Worm (Caenorhabditis elegans) whole organism, mixed stage, embryonic: ENCODE results near the gene tni-1.
A peak's percentile ranks its signal among the peaks of the same experiment; 100 is the strongest.

Source experiments
- M03D4.4 ChIP-seq: sonication (generic microtip); optimal IDR thresholded peaks from 2 replicates; lab custom pipeline; 2017; ENCODE audit warnings: mild to moderate bottlenecking, missing genetic modification characterization, missing compliant biosample characterization
- bed-3 ChIP-seq: fragments of 200-800 bp; sonication (Bioruptor generic); optimal IDR thresholded peaks from 3 replicates; lab custom pipeline; 2018; ENCODE audit warnings: mild to moderate bottlenecking, missing genetic modification characterization, moderate library complexity, missing compliant biosample characterization
- ceh-39 ChIP-seq: fragments of 150-350 bp; optimal IDR thresholded peaks from 2 replicates; lab custom pipeline; 2014; ENCODE audit warnings: missing biosample characterization, missing genetic modification characterization
- ceh-43 ChIP-seq: fragments of 200-800 bp; sonication (Bioruptor generic); optimal IDR thresholded peaks from 2 replicates; lab custom pipeline; 2018; ENCODE audit warnings: mild to moderate bottlenecking, missing genetic modification characterization, moderate library complexity, missing compliant biosample characterization
- ceh-83 ChIP-seq: fragments of 200-800 bp; sonication (Bioruptor generic); optimal IDR thresholded peaks from 2 replicates; lab custom pipeline; 2018; ENCODE audit warnings: mild to moderate bottlenecking, missing genetic modification characterization, missing compliant biosample characterization
- ces-1 ChIP-seq: fragments of 150-350 bp; optimal IDR thresholded peaks from 2 replicates; lab custom pipeline; 2014; ENCODE audit warnings: missing biosample characterization, missing genetic modification reagents, missing genetic modification characterization
- cnd-1 ChIP-seq: fragments of 200-800 bp; sonication (Bioruptor generic); optimal IDR thresholded peaks from 2 replicates; lab custom pipeline; 2018; ENCODE audit warnings: mild to moderate bottlenecking, missing genetic modification characterization, missing compliant biosample characterization
- drap-1 ChIP-seq: fragments of 200-800 bp; sonication (Bioruptor generic); optimal IDR thresholded peaks from 3 replicates; lab custom pipeline; 2018; ENCODE audit warnings: mild to moderate bottlenecking, missing genetic modification characterization, missing compliant biosample characterization
- elt-1 ChIP-seq: sonication (generic microtip); optimal IDR thresholded peaks from 2 replicates; lab custom pipeline; 2017; ENCODE audit warnings: missing genetic modification characterization, mild to moderate bottlenecking, missing compliant biosample characterization, antibody characterized with exemption, moderate library complexity, borderline replicate concordance; ENCODE audit not compliant: insufficient read depth
- elt-3 ChIP-seq: fragments of 150-350 bp; optimal IDR thresholded peaks from 2 replicates; lab custom pipeline; 2014; ENCODE audit warnings: missing biosample characterization, missing genetic modification characterization
- ham-2 ChIP-seq: fragments of 200-800 bp; sonication (Bioruptor generic); optimal IDR thresholded peaks from 2 replicates; lab custom pipeline; 2018; ENCODE audit warnings: mild to moderate bottlenecking, missing genetic modification characterization, missing compliant biosample characterization
- hlh-1 ChIP-seq: fragments of 150-350 bp; optimal IDR thresholded peaks from 2 replicates; lab custom pipeline; 2014; ENCODE audit warnings: missing biosample characterization, missing genetic modification reagents, missing genetic modification characterization
- lin-32 ChIP-seq: fragments of 200-800 bp; sonication (Bioruptor generic); optimal IDR thresholded peaks from 2 replicates; lab custom pipeline; 2018; ENCODE audit warnings: mild to moderate bottlenecking, missing genetic modification characterization, missing compliant biosample characterization
- mep-1 ChIP-seq: fragments of 150-350 bp; optimal IDR thresholded peaks from 2 replicates; lab custom pipeline; 2017; ENCODE audit warnings: missing biosample characterization, missing genetic modification reagents, missing genetic modification characterization, inconsistent platforms
- mls-2 ChIP-seq: sonication (generic microtip); optimal IDR thresholded peaks from 2 replicates; lab custom pipeline; 2016; ENCODE audit warnings: mild to moderate bottlenecking, missing genetic modification characterization, moderate library complexity, missing compliant biosample characterization
- nhr-12 ChIP-seq: fragments of 150-350 bp; optimal IDR thresholded peaks from 2 replicates; lab custom pipeline; 2014; ENCODE audit warnings: missing biosample characterization, missing genetic modification characterization
- nhr-2 ChIP-seq: fragments of 150-350 bp; optimal IDR thresholded peaks from 2 replicates; lab custom pipeline; 2014; ENCODE audit warnings: missing biosample characterization, missing genetic modification characterization
- nhr-237 ChIP-seq: fragments of 150-350 bp; optimal IDR thresholded peaks from 2 replicates; lab custom pipeline; 2014; ENCODE audit warnings: missing biosample characterization, missing genetic modification characterization
- nhr-28 ChIP-seq: fragments of 150-350 bp; optimal IDR thresholded peaks from 2 replicates; lab custom pipeline; 2014; ENCODE audit warnings: missing biosample characterization, missing genetic modification characterization
- nhr-76 ChIP-seq: sonication (generic microtip); optimal IDR thresholded peaks from 2 replicates; lab custom pipeline; 2017; ENCODE audit warnings: missing biosample characterization, missing genetic modification characterization
- pha-4 ChIP-seq: fragments of 150-350 bp; optimal IDR thresholded peaks from 2 replicates; lab custom pipeline; 2018; ENCODE audit warnings: missing biosample characterization, missing genetic modification reagents, missing genetic modification characterization
- sem-2 ChIP-seq: fragments of 200-800 bp; sonication (Bioruptor generic); optimal IDR thresholded peaks from 2 replicates; lab custom pipeline; 2018; ENCODE audit warnings: mild to moderate bottlenecking, missing genetic modification characterization, missing compliant biosample characterization
- snpc-4 ChIP-seq: fragments of 150-350 bp; optimal IDR thresholded peaks from 2 replicates; lab custom pipeline; 2014; ENCODE audit warnings: missing biosample characterization, missing genetic modification characterization
- sptf-1 ChIP-seq: sonication (generic microtip); optimal IDR thresholded peaks from 2 replicates; lab custom pipeline; 2017; ENCODE audit warnings: mild to moderate bottlenecking, missing genetic modification characterization, moderate library complexity, missing compliant biosample characterization
- tbx-8 ChIP-seq: fragments of 200-800 bp; sonication (Bioruptor generic); optimal IDR thresholded peaks from 2 replicates; lab custom pipeline; 2018; ENCODE audit warnings: mild to moderate bottlenecking, missing genetic modification characterization, moderate library complexity, missing compliant biosample characterization
- unc-120 ChIP-seq: sonication (generic microtip); optimal IDR thresholded peaks from 2 replicates; lab custom pipeline; 2017; ENCODE audit warnings: missing genetic modification characterization, missing compliant biosample characterization; ENCODE audit not compliant: poor library complexity, severe bottlenecking
- unc-39 ChIP-seq: fragments of 150-350 bp; optimal IDR thresholded peaks from 2 replicates; lab custom pipeline; 2014; ENCODE audit warnings: missing biosample characterization, missing genetic modification characterization
- unc-62 ChIP-seq: fragments of 150-350 bp; optimal IDR thresholded peaks from 2 replicates; lab custom pipeline; 2014; ENCODE audit warnings: missing biosample characterization, missing genetic modification reagents, missing genetic modification characterization
- zip-8 ChIP-seq: fragments of 150-350 bp; optimal IDR thresholded peaks from 2 replicates; lab custom pipeline; 2014; ENCODE audit warnings: missing biosample characterization, missing genetic modification characterization
- ztf-11 ChIP-seq: fragments of 150-350 bp; optimal IDR thresholded peaks from 2 replicates; lab custom pipeline; 2014; ENCODE audit warnings: missing biosample characterization, missing genetic modification characterization

The tni-1 gene

ce11 chrX:11375509-11375908 lies 1.8 kb downstream of the tni-1 start, which contains the start of gene F42E11.3:
TSS of gene F42E11.3 (minus strand) at chrX:11375609.
- peak; percentile 2 for TF ChIP-seq sptf-1 (tag; lab: Kevin White, UChicago)
- TF ChIP-seq nhr-12 (tag; lab: Kevin White, UChicago), result no peak
- no peak for TF ChIP-seq nhr-76 (tag; lab: Kevin White, UChicago)

ce11 chrX:11370090-11370489 lies 7.2 kb downstream of the tni-1 start:
- TF ChIP-seq elt-3 (tag; lab: Kevin White, UChicago) (no peak), ceh-83 (GFP tag; lab: Kevin White, UChicago) (no peak), cnd-1 (tag; lab: Kevin White, UChicago) (no peak), ceh-43 (GFP tag; lab: Kevin White, UChicago) (no peak), nhr-2 (tag; lab: Kevin White, UChicago) (peak; percentile 68), ham-2 (GFP tag; lab: Kevin White, UChicago) (no peak), unc-62 (GFP tag; lab: Kevin White, UChicago) (peak; percentile 29), bed-3 (no peak), lin-32 (GFP tag; lab: Kevin White, UChicago) (no peak)

- TF ChIP-seq mep-1 (peak; percentile 30), M03D4.4 (tag; lab: Kevin White, UChicago) (no peak), ces-1 (GFP tag; lab: Kevin White, UChicago) (peak; percentile 87), ceh-39 (tag; lab: Kevin White, UChicago) (no peak), unc-62 (GFP tag; lab: Kevin White, UChicago) (peak; percentile 88), pha-4 (tag; lab: Kevin White, UChicago) (peak; percentile 43), unc-120 (peak; percentile 4)
Observed at ce11 chrX:11368845-11369244, 8.4 kb downstream of the tni-1 start.

DNA sequence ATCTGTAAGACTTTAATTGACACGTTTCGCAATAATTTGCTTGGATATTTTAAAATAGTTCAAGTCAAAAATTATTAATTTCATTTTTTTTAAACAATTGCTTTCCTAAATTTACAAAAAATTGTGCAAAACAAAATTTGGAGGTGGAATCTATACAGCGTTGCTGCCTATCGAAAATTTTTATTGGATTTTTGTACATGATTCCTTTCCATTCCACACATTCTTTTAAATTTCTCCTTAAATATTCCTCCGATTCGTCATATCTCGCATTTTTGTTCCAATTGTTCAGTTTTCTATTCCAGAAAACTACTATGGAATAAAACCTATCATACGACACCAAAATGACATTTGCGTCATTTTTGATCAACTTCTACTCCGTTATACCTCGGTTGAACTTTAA lies 8.9 kb downstream of the tni-1 start, which contains the start of gene ttyh-1:
Gene ttyh-1 (plus strand): TSS at position 301 of the 400 bp plus-strand sequence.
- no peak for TF ChIP-seq unc-39 (tag; lab: Kevin White, UChicago)
- TF ChIP-seq nhr-76 (tag; lab: Kevin White, UChicago), result no peak
- no peak for TF ChIP-seq M03D4.4 (tag; lab: Kevin White, UChicago)
- no peak for TF ChIP-seq pha-4 (tag; lab: Kevin White, UChicago)
- no peak for TF ChIP-seq lin-32 (GFP tag; lab: Kevin White, UChicago)
- TF ChIP-seq sem-2 (GFP tag; lab: Kevin White, UChicago), result no peak
- no peak for TF ChIP-seq drap-1 (GFP tag; lab: Kevin White, UChicago)
- TF ChIP-seq elt-3 (tag; lab: Kevin White, UChicago), result no peak
- no peak for TF ChIP-seq unc-120
- TF ChIP-seq unc-62 (GFP tag; lab: Kevin White, UChicago), result no peak
- TF ChIP-seq nhr-2 (tag; lab: Kevin White, UChicago), result no peak
- no peak for TF ChIP-seq ham-2 (GFP tag; lab: Kevin White, UChicago)
- TF ChIP-seq snpc-4, result no peak
- TF ChIP-seq elt-1, result no peak
- TF ChIP-seq sptf-1 (tag; lab: Kevin White, UChicago), result no peak
- no peak for TF ChIP-seq zip-8 (tag; lab: Kevin White, UChicago)
- no peak for TF ChIP-seq nhr-237 (tag; lab: Kevin White, UChicago)
- TF ChIP-seq mep-1, result no peak

DNA sequence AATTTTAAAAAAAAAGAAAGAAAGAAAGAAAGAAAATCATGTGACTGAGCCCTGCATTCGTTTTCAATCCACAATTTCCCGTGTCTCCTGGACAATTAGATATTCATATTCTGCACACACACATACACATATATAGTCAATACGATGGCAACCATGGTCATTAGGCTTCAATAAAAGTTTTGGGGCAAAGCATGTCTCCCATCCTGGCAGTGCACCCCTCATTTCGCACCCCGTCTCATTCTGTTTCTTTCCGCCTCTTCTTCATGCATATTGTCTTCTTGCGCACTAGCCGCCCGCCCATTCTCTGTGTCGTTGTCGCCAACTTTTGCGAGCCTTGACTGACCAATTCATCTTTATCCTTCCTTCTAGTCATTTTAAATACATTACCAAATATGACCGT lies 9.6 kb downstream of the tni-1 start:
- TF ChIP-seq sptf-1 (tag; lab: Kevin White, UChicago) (peak; percentile 37), M03D4.4 (tag; lab: Kevin White, UChicago) (no peak), ces-1 (GFP tag; lab: Kevin White, UChicago) (peak; percentile 60)

DNA sequence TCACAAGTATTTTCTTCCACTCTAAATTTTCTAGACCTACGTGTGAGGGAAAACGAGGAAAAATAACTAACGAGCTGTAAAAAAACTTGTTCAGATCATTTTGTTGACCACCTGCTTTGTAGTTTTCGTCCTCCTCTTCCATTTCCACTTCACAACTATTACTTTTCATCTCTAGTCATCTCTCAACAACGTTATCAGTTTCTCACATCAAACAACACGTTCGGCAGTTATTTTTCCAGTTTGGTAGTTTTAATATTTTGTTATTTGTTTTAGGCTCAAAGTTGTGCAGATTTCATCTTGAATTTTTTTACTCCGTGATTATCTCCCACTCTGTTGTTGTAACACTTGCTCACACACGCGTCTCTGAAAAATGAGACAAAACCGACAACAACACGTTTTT lies 10.2 kb downstream of the tni-1 start:
- TF ChIP-seq drap-1 (GFP tag; lab: Kevin White, UChicago) (no peak), unc-62 (GFP tag; lab: Kevin White, UChicago) (no peak), ztf-11 (no peak), hlh-1 (tag; lab: Kevin White, UChicago) (no peak), unc-120 (no peak), sem-2 (GFP tag; lab: Kevin White, UChicago) (no peak), ces-1 (GFP tag; lab: Kevin White, UChicago) (no peak), nhr-12 (tag; lab: Kevin White, UChicago) (no peak), nhr-237 (tag; lab: Kevin White, UChicago) (no peak), bed-3 (no peak), ceh-39 (tag; lab: Kevin White, UChicago) (no peak), tbx-8 (GFP tag; lab: Kevin White, UChicago) (no peak), ceh-43 (GFP tag; lab: Kevin White, UChicago) (no peak), elt-1 (no peak), mls-2 (tag; lab: Kevin White, UChicago) (no peak), nhr-28 (tag; lab: Kevin White, UChicago) (no peak), cnd-1 (tag; lab: Kevin White, UChicago) (no peak)
- TF ChIP-seq, all 35 proteins: peak for 0
